Worm (Caenorhabditis elegans) whole organism, young adult: ENCODE results near the gene Y55F3BR.6.

Source experiments
- B0261.1 ChIP-seq: sonication (generic microtip); optimal IDR thresholded peaks from 2 replicates; lab custom pipeline; 2016; ENCODE audit warnings: mild to moderate bottlenecking, missing genetic modification characterization, moderate library complexity, missing compliant biosample characterization
- C06A6.2 ChIP-seq: fragments of 200-800 bp; sonication (Bioruptor generic); conservative IDR thresholded peaks from 2 replicates; pipeline ENCODE4 v1.3.6; 2022; ENCODE audit warnings: missing genetic modification characterization, missing compliant biosample characterization
- C17E4.6 ChIP-seq: fragments of 200-800 bp; sonication (Bioruptor generic); IDR thresholded peaks from 2 replicates; pipeline ENCODE4 v1.3.6; 2022; ENCODE audit warnings: missing genetic modification reagents, missing genetic modification characterization, missing compliant biosample characterization
- F37B4.10 ChIP-seq: fragments of 200-800 bp; sonication (Bioruptor generic); IDR thresholded peaks from 2 replicates; pipeline ENCODE4 v1.3.6; 2022; ENCODE audit warnings: missing genetic modification characterization, missing compliant biosample characterization
- F52B5.7 ChIP-seq: sonication (generic microtip); optimal IDR thresholded peaks from 2 replicates; lab custom pipeline; 2016; ENCODE audit warnings: mild to moderate bottlenecking, missing genetic modification characterization, missing compliant biosample characterization
- F57C9.4 ChIP-seq: sonication (generic microtip); optimal IDR thresholded peaks from 2 replicates; lab custom pipeline; 2017; ENCODE audit warnings: mild to moderate bottlenecking, missing genetic modification characterization, missing compliant biosample characterization
- K12H6.12 ChIP-seq: fragments of 200-800 bp; sonication (Bioruptor generic); optimal IDR thresholded peaks from 2 replicates; lab custom pipeline; 2018; ENCODE audit warnings: mild to moderate bottlenecking, missing genetic modification characterization, missing compliant biosample characterization
- Y53G8AR.9 ChIP-seq: fragments of 200-800 bp; sonication (Bioruptor generic); conservative IDR thresholded peaks from 2 replicates; pipeline ENCODE4 v1.3.6; 2022; ENCODE audit warnings: missing genetic modification reagents, missing genetic modification characterization, missing compliant biosample characterization
- Y56A3A.18 ChIP-seq: fragments of 200-800 bp; sonication (Bioruptor generic); IDR thresholded peaks from 2 replicates; pipeline ENCODE4 v1.3.6; 2022; ENCODE audit warnings: missing genetic modification reagents, missing genetic modification characterization, missing compliant biosample characterization
- Y67H2A.10 ChIP-seq: fragments of 200-800 bp; sonication (Bioruptor generic); conservative IDR thresholded peaks from 2 replicates; pipeline ENCODE4 v1.3.6; 2022; ENCODE audit warnings: missing genetic modification reagents, missing genetic modification characterization, missing compliant biosample characterization
- ZK185.1 ChIP-seq: sonication (generic microtip); optimal IDR thresholded peaks from 2 replicates; lab custom pipeline; 2016; ENCODE audit warnings: mild to moderate bottlenecking, missing genetic modification characterization, missing compliant biosample characterization; ENCODE audit not compliant: poor library complexity, severe bottlenecking
- attf-5 ChIP-seq: fragments of 200-800 bp; sonication (Bioruptor generic); optimal IDR thresholded peaks from 2 replicates; lab custom pipeline; 2018; ENCODE audit warnings: mild to moderate bottlenecking, missing genetic modification characterization, missing compliant biosample characterization
- bed-1 ChIP-seq: fragments of 200-800 bp; sonication (Bioruptor generic); IDR thresholded peaks from 2 replicates; pipeline ENCODE4 v1.3.6; 2022; ENCODE audit warnings: missing genetic modification reagents, missing genetic modification characterization, missing compliant biosample characterization
- ccch-3 ChIP-seq: fragments of 200-800 bp; sonication (Bioruptor generic); optimal IDR thresholded peaks from 2 replicates; lab custom pipeline; 2018; ENCODE audit warnings: mild to moderate bottlenecking, missing genetic modification characterization, missing compliant biosample characterization
- cebp-1 ChIP-seq, 2 experiments: fragments of 200-800 bp in 1 of 2; sonication (Bioruptor generic) in 1 of 2; sonication (generic microtip) in 1 of 2; IDR thresholded peaks in 1 of 2; optimal IDR thresholded peaks in 1 of 2; 2 replicates each; pipeline versions ENCODE4 v1.3.6 to Lab custom; 2017 to 2022; ENCODE audit warnings: missing compliant biosample characterization in 2 of 2, missing genetic modification characterization in 2 of 2, mild to moderate bottlenecking in 1 of 2, missing genetic modification reagents in 1 of 2, moderate library complexity in 1 of 2
- cebp-2 ChIP-seq: fragments of 200-800 bp; sonication (Bioruptor generic); IDR thresholded peaks from 2 replicates; pipeline ENCODE4 v1.3.6; 2022; ENCODE audit warnings: missing genetic modification characterization, missing compliant biosample characterization
- ceh-100 ChIP-seq: fragments of 200-800 bp; sonication (Bioruptor generic); IDR thresholded peaks from 2 replicates; pipeline ENCODE4 v1.3.6; 2022; ENCODE audit warnings: missing genetic modification reagents, missing genetic modification characterization, missing compliant biosample characterization
- dpl-1 ChIP-seq: fragments of 150-350 bp; optimal IDR thresholded peaks from 2 replicates; lab custom pipeline; 2014; ENCODE audit warnings: missing biosample characterization, missing genetic modification reagents, missing genetic modification characterization
- efl-1 ChIP-seq: fragments of 150-350 bp; optimal IDR thresholded peaks from 2 replicates; lab custom pipeline; 2014; ENCODE audit warnings: missing biosample characterization, missing genetic modification reagents, missing genetic modification characterization
- ekl-4 ChIP-seq: fragments of 200-800 bp; sonication (Bioruptor generic); IDR thresholded peaks from 2 replicates; pipeline ENCODE4 v1.3.6; 2022; ENCODE audit warnings: missing genetic modification reagents, missing genetic modification characterization, missing compliant biosample characterization
- him-1 ChIP-seq: sonication (generic microtip); optimal IDR thresholded peaks from 2 replicates; lab custom pipeline; 2016; ENCODE audit warnings: missing genotype, missing genetic modification reagents, missing genetic modification characterization, missing compliant biosample characterization
- lag-1 ChIP-seq: fragments of 200-800 bp; sonication (Bioruptor generic); IDR thresholded peaks from 2 replicates; pipeline ENCODE4 v1.3.6; 2022; ENCODE audit warnings: missing genetic modification reagents, missing genetic modification characterization, missing compliant biosample characterization
- let-526 ChIP-seq: fragments of 200-800 bp; sonication (Bioruptor generic); IDR thresholded peaks from 2 replicates; pipeline ENCODE4 v1.3.6; 2022; ENCODE audit warnings: missing genetic modification reagents, missing genetic modification characterization, missing compliant biosample characterization
- lin-26 ChIP-seq: fragments of 200-800 bp; sonication (Bioruptor generic); IDR thresholded peaks from 2 replicates; pipeline ENCODE4 v1.3.6; 2022; ENCODE audit warnings: missing genetic modification reagents, missing genetic modification characterization, missing compliant biosample characterization
- lir-1 ChIP-seq: fragments of 200-800 bp; sonication (Bioruptor generic); conservative IDR thresholded peaks from 2 replicates; pipeline ENCODE4 v1.3.6; 2022; ENCODE audit warnings: missing genetic modification reagents, missing genetic modification characterization, missing compliant biosample characterization
- madf-6 ChIP-seq: fragments of 200-800 bp; sonication (Bioruptor generic); IDR thresholded peaks from 2 replicates; pipeline ENCODE4 v1.3.6; 2022; ENCODE audit warnings: missing genetic modification reagents, missing genetic modification characterization, missing compliant biosample characterization
- mes-4 ChIP-seq: sonication (generic microtip); optimal IDR thresholded peaks from 2 replicates; lab custom pipeline; 2016; ENCODE audit warnings: missing genotype, missing genetic modification characterization, missing compliant biosample characterization
- nfya-1 ChIP-seq: sonication (generic microtip); optimal IDR thresholded peaks from 2 replicates; lab custom pipeline; 2017; ENCODE audit warnings: antibody characterized with exemption, missing compliant biosample characterization, missing genetic modification characterization, borderline replicate concordance; ENCODE audit not compliant: insufficient read depth
- nfya-2 ChIP-seq: fragments of 200-800 bp; sonication (Bioruptor generic); IDR thresholded peaks from 2 replicates; pipeline ENCODE4 v1.3.6; 2022; ENCODE audit warnings: missing genetic modification reagents, missing genetic modification characterization, missing compliant biosample characterization
- nfyb-1 ChIP-seq: fragments of 200-800 bp; sonication (Bioruptor generic); IDR thresholded peaks from 2 replicates; pipeline ENCODE4 v1.3.6; 2022; ENCODE audit warnings: missing genetic modification reagents, missing genetic modification characterization, missing compliant biosample characterization
- nhr-90 ChIP-seq: sonication (generic microtip); optimal IDR thresholded peaks from 2 replicates; lab custom pipeline; 2016; ENCODE audit warnings: missing genotype, mild to moderate bottlenecking, missing genetic modification characterization, missing compliant biosample characterization
- repo-1 ChIP-seq: sonication (generic microtip); optimal IDR thresholded peaks from 2 replicates; lab custom pipeline; 2017; ENCODE audit warnings: mild to moderate bottlenecking, missing genetic modification characterization, missing compliant biosample characterization
- rpc-1 ChIP-seq, 2 experiments: fragments of 150-350 bp in 1 of 2; sonication (generic microtip) in 1 of 2; optimal IDR thresholded peaks; 2 replicates each; lab custom pipeline; 2014 to 2018; ENCODE audit warnings: missing biosample characterization in 1 of 2, missing genetic modification characterization in 1 of 2, missing genetic modification reagents in 1 of 2, missing genotype in 1 of 2
- sea-2 ChIP-seq: fragments of 200-800 bp; sonication (Bioruptor generic); IDR thresholded peaks from 2 replicates; pipeline ENCODE4 v1.3.6; 2022; ENCODE audit warnings: missing genetic modification characterization, missing compliant biosample characterization
- snpc-1.1 ChIP-seq: sonication (generic microtip); optimal IDR thresholded peaks from 2 replicates; lab custom pipeline; 2017; ENCODE audit warnings: missing genetic modification characterization, mild to moderate bottlenecking, missing compliant biosample characterization, antibody characterized with exemption, moderate library complexity, missing genotype, missing genetic modification reagents; ENCODE audit not compliant: insufficient read depth
- snpc-4 ChIP-seq, 5 experiments: fragments of 150-350 bp in 1 of 5; sonication (generic microtip) in 4 of 5; optimal IDR thresholded peaks; 2 replicates each; lab custom pipeline; 2014 to 2018; ENCODE audit warnings: missing genetic modification characterization in 5 of 5, missing biosample characterization in 3 of 5, antibody characterized with exemption in 2 of 5, mild to moderate bottlenecking in 2 of 5, missing compliant biosample characterization in 2 of 5, missing genotype in 2 of 5, moderate library complexity in 2 of 5, missing genetic modification reagents in 1 of 5
- tbp1 ChIP-seq: fragments of 200-800 bp; sonication (Bioruptor generic); optimal IDR thresholded peaks from 2 replicates; lab custom pipeline; 2018; ENCODE audit warnings: mild to moderate bottlenecking, missing genetic modification characterization, missing compliant biosample characterization
- zim-3 ChIP-seq: sonication (generic microtip); optimal IDR thresholded peaks from 2 replicates; lab custom pipeline; 2017; ENCODE audit warnings: mild to moderate bottlenecking, missing genetic modification characterization, moderate library complexity, missing compliant biosample characterization
- ztf-3 ChIP-seq: fragments of 200-800 bp; sonication (Bioruptor generic); optimal IDR thresholded peaks from 2 replicates; lab custom pipeline; 2018; ENCODE audit warnings: mild to moderate bottlenecking, missing genetic modification characterization, missing compliant biosample characterization

Gene Y55F3BR.6

ce11 chrIV:828427-828826 is 13.5 kb downstream of the Y55F3BR.6 start (continued):
- TF ChIP-seq ccch-3 (GFP tag; lab: Kevin White, UChicago) (no peak), lag-1 (GFP tag; lab: Robert Waterston, UW) (no peak), C17E4.6 (GFP tag; lab: Robert Waterston, UW) (no peak), nhr-90 (tag; lab: Kevin White, UChicago) (no peak), madf-6 (GFP tag; lab: Robert Waterston, UW) (no peak), nfya-1 (tag; lab: Kevin White, UChicago) (no peak), cebp-1 (GFP tag; IDR thresholded peaks at IDR 0.05; lab: Robert Waterston, UW) (no peak), cebp-1 (tag; optimal IDR thresholded peaks at IDR 0.05; lab: Kevin White, UChicago) (peak; percentile 39), nfya-2 (GFP tag; lab: Robert Waterston, UW) (no peak), K12H6.12 (tag; lab: Kevin White, UChicago) (no peak), nfyb-1 (GFP tag; lab: Robert Waterston, UW) (no peak), lin-26 (no peak; the same call in 1 of the 2 replicates), bed-1 (no peak)

ce11 chrIV:826145-826544 is 15.8 kb downstream of the Y55F3BR.6 start:
- TF ChIP-seq ZK185.1 (tag; lab: Kevin White, UChicago) (no peak), zim-3 (tag; lab: Kevin White, UChicago) (no peak), C06A6.2 (GFP tag; lab: Robert Waterston, UW) (no peak), lir-1 (GFP tag; lab: Robert Waterston, UW) (no peak), Y56A3A.18 (GFP tag; lab: Robert Waterston, UW) (no peak), F52B5.7 (tag; lab: Kevin White, UChicago) (no peak), snpc-1.1 (tag; lab: Kevin White, UChicago) (no peak), snpc-4 (GFP tag; optimal IDR thresholded peaks at IDR 0.05; lab: Kevin White, UChicago) (no peak), snpc-4 (tag; optimal IDR thresholded peaks at IDR 0.05; lab: Kevin White, UChicago) (no peak)

- no peak for TF ChIP-seq ekl-4 (GFP tag; lab: Robert Waterston, UW)
- TF ChIP-seq cebp-2 (GFP tag; lab: Robert Waterston, UW) = no peak
- no peak for TF ChIP-seq repo-1 (tag; lab: Kevin White, UChicago)
- TF ChIP-seq bed-1 = no peak
- TF ChIP-seq Y53G8AR.9 = no peak
- no peak for TF ChIP-seq efl-1
- no peak for TF ChIP-seq attf-5 (GFP tag; lab: Kevin White, UChicago)
- no peak for TF ChIP-seq mes-4 (tag; lab: Kevin White, UChicago)
- TF ChIP-seq sea-2 (GFP tag; lab: Robert Waterston, UW) = no peak
- no peak for TF ChIP-seq Y67H2A.10
- TF ChIP-seq F37B4.10 (GFP tag; lab: Robert Waterston, UW) = no peak
- no peak for TF ChIP-seq let-526 (GFP tag; lab: Robert Waterston, UW)
- no peak for TF ChIP-seq dpl-1 (GFP tag; lab: Kevin White, UChicago)
- no peak for TF ChIP-seq zim-3 (tag; lab: Kevin White, UChicago)
- no peak for TF ChIP-seq ztf-3 (GFP tag; lab: Kevin White, UChicago)
These were observed 17.1 kb downstream of the Y55F3BR.6 start, which contains the start of gene zipt-15 for ce11 chrIV:824854-825253. TSS of gene zipt-15 (minus strand) at chrIV:824954.

- TF ChIP-seq ceh-100 (no peak), him-1 (no peak), snpc-4 (GFP tag; optimal IDR thresholded peaks at IDR 0.05; lab: Kevin White, UChicago) (no peak), snpc-4 (tag; optimal IDR thresholded peaks at IDR 0.05; lab: Kevin White, UChicago) (peak in 1 of 4 experiments; percentile 35), rpc-1 (optimal IDR thresholded peaks at IDR 0.05; lab: Kevin White, UChicago) (peak; percentile 18), rpc-1 (tag; optimal IDR thresholded peaks at IDR 0.05; lab: Kevin White, UChicago) (peak; percentile 29), F57C9.4 (no peak), B0261.1 (tag; lab: Kevin White, UChicago) (peak; percentile 43), tbp1 (GFP tag; lab: Kevin White, UChicago) (peak; percentile 64)
These were observed 24.0 kb downstream of the Y55F3BR.6 start for ce11 chrIV:817879-818278.
